Worm (Caenorhabditis elegans) whole organism, mixed stage, embryonic: ENCODE data around the gene nlp-56.

Experiments
- bed-3 ChIP-seq: fragments of 200-800 bp; sonication (Bioruptor generic); optimal IDR thresholded peaks from 3 replicates; lab custom pipeline; 2018; ENCODE audit warnings: mild to moderate bottlenecking, missing genetic modification characterization, moderate library complexity, missing compliant biosample characterization
- elt-1 ChIP-seq: sonication (generic microtip); optimal IDR thresholded peaks from 2 replicates; lab custom pipeline; 2017; ENCODE audit warnings: missing genetic modification characterization, mild to moderate bottlenecking, missing compliant biosample characterization, antibody characterized with exemption, moderate library complexity, borderline replicate concordance; ENCODE audit not compliant: insufficient read depth
- elt-3 ChIP-seq: fragments of 150-350 bp; optimal IDR thresholded peaks from 2 replicates; lab custom pipeline; 2014; ENCODE audit warnings: missing biosample characterization, missing genetic modification characterization
- nhr-12 ChIP-seq: fragments of 150-350 bp; optimal IDR thresholded peaks from 2 replicates; lab custom pipeline; 2014; ENCODE audit warnings: missing biosample characterization, missing genetic modification characterization
- nhr-76 ChIP-seq: sonication (generic microtip); optimal IDR thresholded peaks from 2 replicates; lab custom pipeline; 2017; ENCODE audit warnings: missing biosample characterization, missing genetic modification characterization
- pha-4 ChIP-seq: fragments of 150-350 bp; optimal IDR thresholded peaks from 2 replicates; lab custom pipeline; 2018; ENCODE audit warnings: missing biosample characterization, missing genetic modification reagents, missing genetic modification characterization
- snpc-4 ChIP-seq: fragments of 150-350 bp; optimal IDR thresholded peaks from 2 replicates; lab custom pipeline; 2014; ENCODE audit warnings: missing biosample characterization, missing genetic modification characterization
- unc-39 ChIP-seq: fragments of 150-350 bp; optimal IDR thresholded peaks from 2 replicates; lab custom pipeline; 2014; ENCODE audit warnings: missing biosample characterization, missing genetic modification characterization
- zip-8 ChIP-seq: fragments of 150-350 bp; optimal IDR thresholded peaks from 2 replicates; lab custom pipeline; 2014; ENCODE audit warnings: missing biosample characterization, missing genetic modification characterization

DNA sequence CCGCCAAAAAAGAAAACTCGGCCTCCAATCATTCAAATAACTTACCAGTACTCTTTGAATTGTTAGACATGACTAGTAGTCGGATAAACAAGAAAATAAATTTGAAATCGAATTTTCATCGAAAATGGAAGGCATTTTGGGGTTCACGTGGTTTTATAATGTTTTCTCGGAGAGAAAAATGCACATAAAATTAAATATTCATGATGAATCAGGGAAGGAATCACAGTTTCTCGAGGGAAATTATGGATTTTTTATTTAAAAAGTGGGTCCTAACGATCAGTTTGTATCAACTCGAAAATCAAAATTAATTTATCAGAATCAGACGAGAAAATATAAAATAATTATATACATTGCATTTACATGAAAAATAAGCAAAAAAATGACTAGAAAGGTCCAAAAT lies 19.2 kb downstream of the nlp-56 start, which contains the start of gene Y57G11C.5:
- no peak for TF ChIP-seq pha-4 (tag; lab: Kevin White, UChicago)
- no peak for TF ChIP-seq nhr-12 (tag; lab: Kevin White, UChicago)
- TF ChIP-seq bed-3 (GFP tag; lab: Kevin White, UChicago), result no peak
- no peak for TF ChIP-seq elt-3 (tag; lab: Kevin White, UChicago)
- no peak for TF ChIP-seq snpc-4 (tag; lab: Kevin White, UChicago)
- no peak for TF ChIP-seq zip-8 (tag; lab: Kevin White, UChicago)
- no peak for TF ChIP-seq elt-1 (tag; lab: Kevin White, UChicago)
- TF ChIP-seq nhr-76 (tag; lab: Kevin White, UChicago), result no peak
- no peak for TF ChIP-seq unc-39 (tag; lab: Kevin White, UChicago)
